Fruit fly (Drosophila melanogaster) whole organism, embryonic: ENCODE data around the gene CG4364.
A peak's percentile ranks its signal among the peaks of the same experiment; 100 is the strongest.

Experiments
- Atf3 ChIP-seq: fragments of 200-800 bp; sonication (Bioruptor generic); optimal IDR thresholded peaks from 3 replicates; lab custom pipeline; 2016; ENCODE audit warnings: missing biosample characterization, missing genetic modification characterization
- CG4617 ChIP-seq: fragments of 200-800 bp; sonication (Bioruptor generic); optimal IDR thresholded peaks from 3 replicates; lab custom pipeline; 2016; ENCODE audit warnings: missing biosample characterization, missing genetic modification characterization, borderline replicate concordance
- CG7963 ChIP-seq: fragments of 200-800 bp; sonication (Bioruptor generic); IDR thresholded peaks from 3 replicates; pipeline ENCODE4 v1.3.6; 2022; ENCODE audit warnings: missing biosample characterization, missing genetic modification characterization; ENCODE audit not compliant: partially characterized antibody
- CG9797 ChIP-seq: fragments of 200-800 bp; sonication (Bioruptor generic); optimal IDR thresholded peaks from 3 replicates; lab custom pipeline; 2018; ENCODE audit warnings: missing biosample characterization, mild to moderate bottlenecking, missing genetic modification characterization
- CG9817 ChIP-seq: fragments of 200-800 bp; sonication (Bioruptor generic); optimal IDR thresholded peaks from 2 replicates; lab custom pipeline; 2018; ENCODE audit warnings: missing biosample characterization, mild to moderate bottlenecking, missing genetic modification characterization, moderate library complexity
- Doc3 ChIP-seq: fragments of 200-800 bp; sonication (Bioruptor generic); IDR thresholded peaks from 3 replicates; pipeline ENCODE4 v1.3.6; 2022; ENCODE audit warnings: missing biosample characterization, missing genetic modification characterization; ENCODE audit not compliant: partially characterized antibody
- croc ChIP-seq: fragments of 200-800 bp; sonication (Bioruptor generic); conservative IDR thresholded peaks from 3 replicates; pipeline ENCODE4 v1.3.6; 2022; ENCODE audit warnings: missing biosample characterization, missing genetic modification characterization
- dan ChIP-seq: fragments of 200-800 bp; sonication (Bioruptor generic); IDR thresholded peaks from 2 replicates; pipeline ENCODE4 v1.3.6; 2022; ENCODE audit warnings: missing biosample characterization, missing genetic modification characterization
- nerfin-1 ChIP-seq: fragments of 200-800 bp; sonication (Bioruptor generic); optimal IDR thresholded peaks from 3 replicates; lab custom pipeline; 2019; ENCODE audit warnings: missing biosample characterization, mild to moderate bottlenecking, missing genetic modification characterization, moderate library complexity
- repo ChIP-seq: fragments of 200-800 bp; sonication (Bioruptor generic); optimal IDR thresholded peaks from 2 replicates; lab custom pipeline; 2016; ENCODE audit warnings: missing biosample characterization, missing genetic modification characterization
- tin ChIP-seq: fragments of 200-800 bp; sonication (Bioruptor generic); optimal IDR thresholded peaks from 3 replicates; lab custom pipeline; 2016; ENCODE audit warnings: missing biosample characterization, missing genetic modification characterization
- vnd ChIP-seq: fragments of 200-800 bp; sonication (Bioruptor generic); IDR thresholded peaks from 3 replicates; pipeline ENCODE4 v1.3.6; 2022; ENCODE audit warnings: missing biosample characterization, missing genetic modification characterization; ENCODE audit not compliant: partially characterized antibody

Gene CG4364

DNA sequence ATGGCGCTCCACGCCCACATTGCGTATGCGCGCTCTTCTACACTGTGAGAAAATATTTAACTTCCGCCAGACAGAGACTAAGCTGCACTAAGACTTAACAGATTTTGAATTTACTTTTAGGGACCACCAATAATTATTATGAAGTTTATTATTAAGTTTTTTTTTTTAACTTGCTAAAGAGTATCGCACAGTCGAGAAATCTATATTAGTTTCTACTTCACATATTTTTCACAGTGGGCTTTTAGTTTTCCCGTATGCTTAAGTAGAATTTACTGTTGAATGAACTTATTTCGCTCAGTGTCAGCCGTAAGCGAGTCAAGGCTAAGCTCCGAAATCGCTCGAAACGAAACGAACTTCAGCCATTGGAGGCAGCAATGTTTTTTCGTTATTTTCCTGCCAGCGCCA lies 50.6 kb downstream of the CG4364 start (continued):
- TF ChIP-seq Atf3 (GFP tag; lab: Kevin White, UChicago) (peak; percentile 64), dan (GFP tag; lab: Robert Waterston, UW) (no peak), tin (GFP tag; lab: Kevin White, UChicago) (peak; percentile 22), Doc3 (GFP tag; lab: Robert Waterston, UW) (no peak), CG4617 (GFP tag; lab: Kevin White, UChicago) (no peak), repo (GFP tag; lab: Kevin White, UChicago) (no peak), CG9817 (tag; lab: Kevin White, UChicago) (peak; percentile 59), vnd (GFP tag; lab: Robert Waterston, UW) (no peak), nerfin-1 (tag; lab: Kevin White, UChicago) (no peak), CG9797 (GFP tag; lab: Kevin White, UChicago) (no peak), CG7963 (GFP tag; lab: Robert Waterston, UW) (no peak), croc (peak; percentile 42; the same call in 2 of the 3 replicates)
